Worm (Caenorhabditis elegans) whole organism, L1 larva: ENCODE measurements around the gene R09H10.2.

Source experiments
- C04F5.9 ChIP-seq: sonication (generic microtip); optimal IDR thresholded peaks from 2 replicates; lab custom pipeline; 2016; ENCODE audit warnings: missing genetic modification characterization, missing compliant biosample characterization
- C16A3.4 ChIP-seq: fragments of 150-350 bp; optimal IDR thresholded peaks from 2 replicates; lab custom pipeline; 2014; ENCODE audit warnings: missing biosample characterization, missing genetic modification characterization
- C34B4.2 ChIP-seq: sonication (generic microtip); optimal IDR thresholded peaks from 2 replicates; lab custom pipeline; 2017; ENCODE audit warnings: mild to moderate bottlenecking, missing genetic modification characterization, missing compliant biosample characterization
- ama-1 ChIP-seq: fragments of 150-350 bp; optimal IDR thresholded peaks from 2 replicates; lab custom pipeline; 2014
- blmp-1 ChIP-seq: fragments of 150-350 bp; optimal IDR thresholded peaks from 2 replicates; lab custom pipeline; 2014; ENCODE audit warnings: missing biosample characterization, missing genetic modification characterization
- ceh-63 ChIP-seq: fragments of 200-800 bp; sonication (Bioruptor generic); optimal IDR thresholded peaks from 2 replicates; lab custom pipeline; 2018; ENCODE audit warnings: mild to moderate bottlenecking, missing genetic modification characterization, missing compliant biosample characterization
- egl-13 ChIP-seq: sonication (generic microtip); optimal IDR thresholded peaks from 2 replicates; lab custom pipeline; 2016; ENCODE audit warnings: missing genotype, missing genetic modification reagents, missing genetic modification characterization, missing compliant biosample characterization
- egl-27 ChIP-seq, 2 experiments: fragments of 150-350 bp in 1 of 2; sonication (generic microtip); optimal IDR thresholded peaks; 3 replicates each; lab custom pipeline; 2017 to 2018; ENCODE audit warnings: missing biosample characterization in 2 of 2, missing genetic modification characterization in 2 of 2, missing genetic modification reagents in 2 of 2
- elt-2 ChIP-seq: sonication (generic microtip); optimal IDR thresholded peaks from 2 replicates; lab custom pipeline; 2016; ENCODE audit warnings: missing genetic modification characterization, mild to moderate bottlenecking, inconsistent platforms, missing compliant biosample characterization, missing genetic modification reagents
- ets-5 ChIP-seq: fragments of 200-800 bp; sonication (Bioruptor generic); IDR thresholded peaks from 2 replicates; pipeline ENCODE4 v1.3.6; 2022; ENCODE audit warnings: missing genetic modification characterization, missing compliant biosample characterization
- fkh-10 ChIP-seq: sonication (generic microtip); optimal IDR thresholded peaks from 2 replicates; lab custom pipeline; 2017; ENCODE audit warnings: missing biosample characterization, missing genetic modification reagents, missing genetic modification characterization
- fkh-8 ChIP-seq: sonication (generic microtip); optimal IDR thresholded peaks from 2 replicates; lab custom pipeline; 2016; ENCODE audit warnings: mild to moderate bottlenecking, missing genetic modification characterization, missing compliant biosample characterization
- fos-1 ChIP-seq: fragments of 150-350 bp; optimal IDR thresholded peaks from 2 replicates; lab custom pipeline; 2014; ENCODE audit warnings: missing biosample characterization, missing genetic modification characterization
- jun-1 ChIP-seq: fragments of 150-350 bp; optimal IDR thresholded peaks from 2 replicates; lab custom pipeline; 2014; ENCODE audit warnings: missing biosample characterization, missing genetic modification reagents, missing genetic modification characterization
- lin-13 ChIP-seq: fragments of 150-350 bp; optimal IDR thresholded peaks from 2 replicates; lab custom pipeline; 2014; ENCODE audit warnings: missing biosample characterization, missing genetic modification reagents, missing genetic modification characterization
- lin-14 ChIP-seq: fragments of 200-800 bp; sonication (Bioruptor generic); optimal IDR thresholded peaks from 2 replicates; lab custom pipeline; 2018; ENCODE audit warnings: mild to moderate bottlenecking, missing genetic modification characterization, moderate library complexity, missing compliant biosample characterization
- lin-35 ChIP-seq, 2 experiments: fragments of 150-350 bp; optimal IDR thresholded peaks; 2 replicates each; lab custom pipeline; 2014; ENCODE audit warnings: missing biosample characterization in 2 of 2, missing genetic modification characterization in 2 of 2, missing genetic modification reagents in 2 of 2
- lir-3 ChIP-seq: sonication (generic microtip); optimal IDR thresholded peaks from 2 replicates; lab custom pipeline; 2016; ENCODE audit warnings: mild to moderate bottlenecking, missing genetic modification characterization, moderate library complexity, missing compliant biosample characterization; ENCODE audit not compliant: poor library complexity
- lsy-2 ChIP-seq, 2 experiments: fragments of 150-350 bp; optimal IDR thresholded peaks; 2 replicates each; lab custom pipeline; 2014; ENCODE audit warnings: missing biosample characterization in 2 of 2, missing genetic modification characterization in 2 of 2
- mef-2 ChIP-seq: fragments of 150-350 bp; optimal IDR thresholded peaks from 2 replicates; lab custom pipeline; 2014; ENCODE audit warnings: missing biosample characterization, missing genetic modification characterization
- mep-1 ChIP-seq: fragments of 150-350 bp; optimal IDR thresholded peaks from 2 replicates; lab custom pipeline; 2014; ENCODE audit warnings: missing biosample characterization, missing genetic modification characterization
- nhr-20 ChIP-seq: sonication (generic microtip); optimal IDR thresholded peaks from 2 replicates; lab custom pipeline; 2016; ENCODE audit warnings: mild to moderate bottlenecking, missing genetic modification characterization, missing compliant biosample characterization
- nhr-47 ChIP-seq: sonication (generic microtip); optimal IDR thresholded peaks from 2 replicates; lab custom pipeline; 2016; ENCODE audit warnings: mild to moderate bottlenecking, missing genetic modification characterization, moderate library complexity, missing compliant biosample characterization
- nhr-84 ChIP-seq: sonication (generic microtip); optimal IDR thresholded peaks from 2 replicates; lab custom pipeline; 2017; ENCODE audit warnings: missing biosample characterization, missing genetic modification characterization
- nhr-85 ChIP-seq: sonication (generic microtip); peaks from one replicate; lab custom pipeline; 2016; ENCODE audit warnings: missing genetic modification characterization, inconsistent platforms, missing compliant biosample characterization
- nhr-90 ChIP-seq: sonication (generic microtip); optimal IDR thresholded peaks from 2 replicates; lab custom pipeline; 2016; ENCODE audit warnings: mild to moderate bottlenecking, missing genetic modification characterization, missing compliant biosample characterization; ENCODE audit not compliant: poor library complexity
- pax-3 ChIP-seq: fragments of 200-800 bp; sonication (Bioruptor generic); optimal IDR thresholded peaks from 2 replicates; lab custom pipeline; 2018; ENCODE audit warnings: mild to moderate bottlenecking, missing genetic modification characterization, moderate library complexity, missing compliant biosample characterization
- snpc-4 ChIP-seq: fragments of 150-350 bp; optimal IDR thresholded peaks from 2 replicates; lab custom pipeline; 2014; ENCODE audit warnings: missing biosample characterization, missing genetic modification characterization
- snu-23 ChIP-seq: sonication (generic microtip); optimal IDR thresholded peaks from 2 replicates; lab custom pipeline; 2016; ENCODE audit warnings: missing genetic modification characterization, missing compliant biosample characterization
- sox-4 ChIP-seq: sonication (generic microtip); optimal IDR thresholded peaks from 2 replicates; lab custom pipeline; 2016; ENCODE audit warnings: missing genetic modification characterization, missing compliant biosample characterization
- swsn-7 ChIP-seq: sonication (generic microtip); optimal IDR thresholded peaks from 2 replicates; lab custom pipeline; 2016; ENCODE audit warnings: missing genetic modification characterization, missing compliant biosample characterization
- tbx-2 ChIP-seq: sonication (generic microtip); optimal IDR thresholded peaks from 2 replicates; lab custom pipeline; 2016; ENCODE audit warnings: missing genetic modification characterization, missing compliant biosample characterization
- tlp-1 ChIP-seq: fragments of 150-350 bp; optimal IDR thresholded peaks from 2 replicates; lab custom pipeline; 2014; ENCODE audit warnings: missing biosample characterization, missing genetic modification characterization
- unc-130 ChIP-seq: fragments of 150-350 bp; optimal IDR thresholded peaks from 2 replicates; lab custom pipeline; 2017; ENCODE audit warnings: missing biosample characterization, missing genetic modification characterization, inconsistent platforms
- unc-62 ChIP-seq: fragments of 150-350 bp; optimal IDR thresholded peaks from 2 replicates; lab custom pipeline; 2014; ENCODE audit warnings: missing biosample characterization, missing genetic modification reagents, missing genetic modification characterization
- vab-15 ChIP-seq: sonication (generic microtip); optimal IDR thresholded peaks from 2 replicates; lab custom pipeline; 2017; ENCODE audit warnings: missing genotype, mild to moderate bottlenecking, missing genetic modification characterization, missing compliant biosample characterization
- ztf-4 ChIP-seq: fragments of 150-350 bp; optimal IDR thresholded peaks from 2 replicates; lab custom pipeline; 2014; ENCODE audit warnings: missing biosample characterization, missing genetic modification characterization

R09H10.2 gene

DNA sequence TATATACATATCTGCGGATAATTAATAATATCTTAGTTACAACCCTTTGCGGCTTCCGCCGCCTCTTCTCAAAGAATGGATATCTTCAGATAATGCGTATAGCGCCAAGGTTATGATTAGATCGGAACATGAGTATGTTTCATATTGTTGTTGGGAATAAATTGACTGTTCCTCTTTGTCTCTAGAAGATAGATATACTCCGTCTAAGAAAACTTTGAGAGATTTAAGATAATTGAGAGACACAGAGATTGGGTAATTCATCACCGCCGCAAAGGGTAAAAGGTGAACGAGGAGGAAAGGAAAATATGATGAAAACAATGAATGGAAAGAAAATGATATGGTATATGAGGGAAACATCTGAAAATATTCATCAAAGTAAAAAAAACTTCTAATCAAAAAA lies 26.1 kb upstream of the R09H10.2 start:
- TF ChIP-seq nhr-85 (tag; lab: Kevin White, UChicago) (peak; percentile 16), mep-1 (tag; lab: Kevin White, UChicago) (peak; percentile 14), sox-4 (tag; lab: Kevin White, UChicago) (no peak), blmp-1 (tag; lab: Kevin White, UChicago) (peak; percentile 54), lsy-2 (tag; optimal IDR thresholded peaks at IDR 0.05; lab: Kevin White, UChicago) (no peak), ets-5 (no peak), tbx-2 (no peak), nhr-84 (tag; lab: Kevin White, UChicago) (no peak), ceh-63 (GFP tag; lab: Kevin White, UChicago) (no peak), snpc-4 (tag; lab: Kevin White, UChicago) (no peak), lin-14 (GFP tag; lab: Kevin White, UChicago) (peak; percentile 60), fos-1 (tag; lab: Kevin White, UChicago) (no peak)
- TF ChIP-seq, all 84 proteins: peak for 4

ce11 chrIV:10577600-10577999 lies 25.1 kb upstream of the R09H10.2 start:
- TF ChIP-seq elt-2 (tag; lab: Kevin White, UChicago) (peak; percentile 45), fos-1 (tag; lab: Kevin White, UChicago) (no peak), mef-2 (tag; lab: Kevin White, UChicago) (no peak)

DNA sequence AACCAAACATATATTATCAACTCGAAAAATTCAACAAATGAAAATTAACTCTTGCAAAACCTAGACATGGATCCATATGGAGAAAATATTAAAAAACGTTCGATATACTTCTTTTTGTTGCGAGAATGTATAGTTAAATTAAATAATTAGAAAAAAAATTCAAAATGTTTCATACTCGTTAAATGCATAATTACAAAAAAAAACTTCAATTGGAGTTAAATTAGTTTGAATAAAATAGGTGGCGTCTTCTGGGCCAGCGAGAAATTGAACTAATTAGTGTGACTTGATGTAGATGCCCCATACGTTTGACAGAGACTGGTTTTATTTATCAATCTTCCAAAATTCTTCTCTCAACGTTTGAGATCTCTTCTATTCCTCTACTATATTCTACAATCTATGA lies 24.4 kb upstream of the R09H10.2 start, which contains the start of gene lgc-43:
lgc-43 (plus strand) TSS at position 301 of the 400 bp plus-strand sequence.
- no peak for TF ChIP-seq egl-13 (tag; lab: Kevin White, UChicago)
- no peak for TF ChIP-seq swsn-7
- TF ChIP-seq, all 84 proteins: peak for 0

ce11 chrIV:10584237-10584636 lies 18.5 kb upstream of the R09H10.2 start, which contains the start of gene oac-8:
oac-8 (plus strand) TSS chrIV:10584537.
- TF ChIP-seq mef-2 (tag; lab: Kevin White, UChicago) (no peak), C16A3.4 (tag; lab: Kevin White, UChicago) (no peak), snu-23 (GFP tag; lab: Kevin White, UChicago) (no peak), nhr-47 (tag; lab: Kevin White, UChicago) (no peak), blmp-1 (tag; lab: Kevin White, UChicago) (no peak), lin-35 (GFP tag; optimal IDR thresholded peaks at IDR 0.05; lab: Kevin White, UChicago) (no peak), jun-1 (tag; lab: Kevin White, UChicago) (no peak)

DNA sequence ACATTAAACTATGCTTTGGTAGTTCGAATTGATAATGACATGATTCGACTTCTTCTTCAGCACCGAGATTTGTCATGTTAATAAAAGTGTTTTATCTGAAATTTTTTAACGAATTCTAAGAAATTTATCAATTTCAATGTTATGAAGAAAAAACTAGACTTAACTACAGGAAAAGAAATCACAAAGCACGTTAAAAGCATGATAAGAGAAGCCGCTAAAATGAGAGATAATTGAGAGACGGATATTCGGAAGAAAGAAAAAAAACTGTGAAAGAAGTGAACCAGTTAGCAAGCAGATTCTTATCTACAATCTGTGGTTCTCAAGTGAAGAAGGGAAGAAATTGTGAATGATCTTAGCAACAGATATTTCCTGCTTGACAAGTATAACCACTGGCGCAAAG lies 13.7 kb upstream of the R09H10.2 start, which contains the start of gene C43F9.4:
C43F9.4 (minus strand) TSS at position 101 of the 400 bp plus-strand sequence.
- TF ChIP-seq swsn-7 = no peak
- TF ChIP-seq egl-27 (tag; optimal IDR thresholded peaks at IDR 0.05; lab: Kevin White, UChicago) = no peak
- no peak for TF ChIP-seq vab-15 (tag; lab: Kevin White, UChicago)
- TF ChIP-seq lsy-2 (tag; optimal IDR thresholded peaks at IDR 0.05; lab: Kevin White, UChicago) = no peak
- no peak for TF ChIP-seq ama-1 (lab: Kevin White, UChicago)
- no peak for TF ChIP-seq nhr-20 (tag; lab: Kevin White, UChicago)
- TF ChIP-seq fkh-10 (GFP tag; lab: Kevin White, UChicago) = no peak
- TF ChIP-seq snu-23 (GFP tag; lab: Kevin White, UChicago) = no peak
- TF ChIP-seq ztf-4 = no peak
- no peak for TF ChIP-seq lir-3 (tag; lab: Kevin White, UChicago)
- TF ChIP-seq lin-13 = no peak
- no peak for TF ChIP-seq tlp-1 (tag; lab: Kevin White, UChicago)
- TF ChIP-seq snpc-4 (tag; lab: Kevin White, UChicago) = no peak
- no peak for TF ChIP-seq tbx-2
- TF ChIP-seq pax-3 (tag; lab: Kevin White, UChicago) = no peak
- TF ChIP-seq mef-2 (tag; lab: Kevin White, UChicago) = no peak
- TF ChIP-seq fkh-8 (tag; lab: Kevin White, UChicago) = no peak

ce11 chrIV:10590649-10591048 lies 12.1 kb upstream of the R09H10.2 start, which contains the start of the genes C43F9.5 and nkb-2:
C43F9.5 (minus strand) TSS chrIV:10590749.
nkb-2 (plus strand) TSS chrIV:10590925.
- TF ChIP-seq C34B4.2 (tag; lab: Kevin White, UChicago) (no peak), unc-130 (tag; lab: Kevin White, UChicago) (no peak), nhr-90 (tag; lab: Kevin White, UChicago) (no peak), unc-62 (no peak), C04F5.9 (tag; lab: Kevin White, UChicago) (no peak)
